Worm (Caenorhabditis elegans): Measurements from ENCODE around the gene col-139.
"Not testable (repeated sequence)": the region's sequence is repeated elsewhere in the genome, so short reads cannot be mapped to it uniquely, and the experiment has no call there.

The col-139 gene

ce11 chrV:4637153-4637552 lies 16.6 kb downstream of the col-139 start:
- TF ChIP-seq dmd-8 (GFP tag; IDR thresholded peaks at IDR 0.05) = no peak
- no peak for TF ChIP-seq daf-19 (GFP tag; conservative IDR thresholded peaks at IDR 0.05)
- TF ChIP-seq nhr-28 (tag; optimal IDR thresholded peaks at IDR 0.05) = no peak
- no peak for TF ChIP-seq lin-38 (GFP tag; IDR thresholded peaks at IDR 0.05)
- TF ChIP-seq duxl-1 (tag; optimal IDR thresholded peaks at IDR 0.05; ENCODE audit: poor library complexity) = no peak
- no peak for TF ChIP-seq hlh-30 (tag; optimal IDR thresholded peaks at IDR 0.05; ENCODE audit: insufficient read depth)
- no peak for TF ChIP-seq daf-8 (GFP tag; IDR thresholded peaks at IDR 0.05)
- no peak for TF ChIP-seq jun-1 (tag; optimal IDR thresholded peaks at IDR 0.05)
- TF ChIP-seq F37D6.2 (tag; optimal IDR thresholded peaks at IDR 0.05) = no peak
- TF ChIP-seq nhr-25 (tag; optimal IDR thresholded peaks at IDR 0.05; ENCODE audit: borderline replicate concordance, insufficient read depth) = no peak

ce11 chrV:4632808-4633207 lies 21.0 kb downstream of the col-139 start:
- TF ChIP-seq pha-4 (GFP tag; IDR thresholded peaks at IDR 0.05) (peak; percentile 79), ZK337.2 (GFP tag; IDR thresholded peaks at IDR 0.05) (peak; percentile 64; the same call in 1 of the 2 replicates), dmd-9 (GFP tag; IDR thresholded peaks at IDR 0.05) (0 out of 2 replicates have a peak, but pooled peaks have one; percentile 5), D1046.2 (GFP tag; IDR thresholded peaks at IDR 0.05) (0 out of 2 replicates have a peak, but pooled peaks have one; percentile 29), T26A8.4 (GFP tag; IDR thresholded peaks at IDR 0.05) (0 out of 2 replicates have a peak, but pooled peaks have one; percentile 22), F26F4.8 (GFP tag; conservative IDR thresholded peaks at IDR 0.05) (peak; percentile 90; the same call in 1 of the 2 replicates), vab-7 (GFP tag; IDR thresholded peaks at IDR 0.05) (peak; percentile 79), dmd-6 (GFP tag; IDR thresholded peaks at IDR 0.05) (0 out of 2 replicates have a peak, but pooled peaks have one; percentile 16), Y105C5A.15 (GFP tag; IDR thresholded peaks at IDR 0.05) (peak; percentile 83; the same call in 1 of the 2 replicates), F44E2.7 (GFP tag; IDR thresholded peaks at IDR 0.05) (peak; percentile 87; the same call in 1 of the 2 replicates), set-16 (GFP tag; IDR thresholded peaks at IDR 0.05) (peak; percentile 58), Y48G9A.11 (GFP tag; IDR thresholded peaks at IDR 0.05) (peak; percentile 54), php-3 (GFP tag; IDR thresholded peaks at IDR 0.05) (peak; percentile 50; the same call in 1 of the 2 replicates), mdt-29 (GFP tag; IDR thresholded peaks at IDR 0.05) (0 out of 2 replicates have a peak, but pooled peaks have one; percentile 28), madf-9 (GFP tag; conservative IDR thresholded peaks at IDR 0.05) (peak; percentile 58; the same call in 1 of the 2 replicates), egl-43 (GFP tag; IDR thresholded peaks at IDR 0.05) (peak; percentile 95), dmd-8 (GFP tag; IDR thresholded peaks at IDR 0.05) (peak; percentile 96), zfp-3 (GFP tag; conservative IDR thresholded peaks at IDR 0.05) (0 out of 2 replicates have a peak, but pooled peaks have one; percentile 21), daf-8 (GFP tag; IDR thresholded peaks at IDR 0.05) (0 out of 2 replicates have a peak, but pooled peaks have one; percentile 29), Y75B8A.6 (GFP tag; IDR thresholded peaks at IDR 0.05) (0 out of 2 replicates have a peak, but pooled peaks have one; percentile 32), tra-1 (GFP tag; IDR thresholded peaks at IDR 0.05) (0 out of 2 replicates have a peak, but pooled peaks have one; percentile 51), snpc-1.2 (GFP tag; IDR thresholded peaks at IDR 0.05) (peak; percentile 82), ceh-44 (GFP tag; IDR thresholded peaks at IDR 0.05) (peak; percentile 78), lin-38 (GFP tag; IDR thresholded peaks at IDR 0.05) (peak; percentile 77), lim-7 (GFP tag; IDR thresholded peaks at IDR 0.05) (peak; percentile 80), arid-1 (GFP tag; conservative IDR thresholded peaks at IDR 0.05) (peak; percentile 70), ctbp-1 (GFP tag; IDR thresholded peaks at IDR 0.05) (0 out of 2 replicates have a peak, but pooled peaks have one; percentile 42), nhr-41 (GFP tag; IDR thresholded peaks at IDR 0.05) (peak; percentile 64; the same call in 1 of the 2 replicates), madf-5 (GFP tag; IDR thresholded peaks at IDR 0.05) (peak; percentile 44 to 89; a peak in 3 of 4 replicates), saeg-2 (GFP tag; IDR thresholded peaks at IDR 0.05) (peak; percentile 55; the same call in 1 of the 2 replicates)
- not testable (repeated sequence) for TF ChIP-seq pha-4 (tag; optimal IDR thresholded peaks at IDR 0.05)

Measured in whole organism, L4 larva.